Fruit fly (Drosophila melanogaster) whole organism, embryonic: ENCODE measurements around the gene neb.

Source experiments
- Asciz ChIP-seq: fragments of 200-800 bp; sonication (Bioruptor generic); optimal IDR thresholded peaks from 2 replicates; lab custom pipeline; 2017; ENCODE audit warnings: missing biosample characterization, mild to moderate bottlenecking, missing genetic modification characterization, missing genetic modification reagents
- Bgb ChIP-seq: fragments of 200-800 bp; sonication (Bioruptor generic); IDR thresholded peaks from 2 replicates; pipeline ENCODE4 v1.3.6; 2022; ENCODE audit warnings: missing biosample characterization, missing genetic modification characterization; ENCODE audit not compliant: partially characterized antibody
- Bteb2 ChIP-seq: fragments of 200-800 bp; sonication (Bioruptor generic); optimal IDR thresholded peaks from 2 replicates; lab custom pipeline; 2016; ENCODE audit warnings: missing biosample characterization, missing genetic modification characterization
- CG1024 ChIP-seq: fragments of 200-800 bp; sonication (Bioruptor generic); IDR thresholded peaks from 2 replicates; pipeline ENCODE4 v1.3.6; 2022; ENCODE audit warnings: missing biosample characterization, missing genetic modification characterization
- CG10267 ChIP-seq: fragments of 200-800 bp; sonication (Bioruptor generic); optimal IDR thresholded peaks from 2 replicates; lab custom pipeline; 2018; ENCODE audit warnings: missing biosample characterization, mild to moderate bottlenecking, missing genetic modification characterization, moderate library complexity
- CG11085 ChIP-seq: fragments of 200-800 bp; sonication (Bioruptor generic); IDR thresholded peaks from 2 replicates; pipeline ENCODE4 v1.3.6; 2022; ENCODE audit warnings: missing biosample characterization, missing genetic modification characterization
- CG11504 ChIP-seq: fragments of 200-800 bp; sonication (Bioruptor generic); optimal IDR thresholded peaks from 3 replicates; lab custom pipeline; 2019; ENCODE audit warnings: missing biosample characterization, mild to moderate bottlenecking, missing genetic modification characterization, moderate library complexity
- CG12155 ChIP-seq: fragments of 200-800 bp; sonication (Bioruptor generic); optimal IDR thresholded peaks from 3 replicates; lab custom pipeline; 2016; ENCODE audit warnings: missing biosample characterization, missing genetic modification characterization
- CG12769 ChIP-seq: fragments of 200-800 bp; sonication (Bioruptor generic); optimal IDR thresholded peaks from 2 replicates; lab custom pipeline; 2019; ENCODE audit warnings: missing biosample characterization, mild to moderate bottlenecking, missing genetic modification characterization, moderate library complexity
- CG13424 ChIP-seq: fragments of 200-800 bp; sonication (Bioruptor generic); optimal IDR thresholded peaks from 2 replicates; lab custom pipeline; 2019; ENCODE audit warnings: missing biosample characterization, mild to moderate bottlenecking, missing genetic modification characterization, moderate library complexity
- CG14014 ChIP-seq: fragments of 200-800 bp; sonication (Bioruptor generic); IDR thresholded peaks from 2 replicates; pipeline ENCODE4 v1.3.6; 2022; ENCODE audit warnings: missing biosample characterization, missing genetic modification characterization
- CG1529 ChIP-seq: fragments of 200-800 bp; sonication (Bioruptor generic); optimal IDR thresholded peaks from 3 replicates; lab custom pipeline; 2018; ENCODE audit warnings: missing biosample characterization, missing genetic modification characterization
- CG15479 ChIP-seq: fragments of 200-800 bp; sonication (Bioruptor generic); optimal IDR thresholded peaks from 3 replicates; lab custom pipeline; 2019; ENCODE audit warnings: missing biosample characterization, mild to moderate bottlenecking, missing genetic modification characterization, moderate library complexity
- CG15514 ChIP-seq: fragments of 200-800 bp; sonication (Bioruptor generic); optimal IDR thresholded peaks from 3 replicates; lab custom pipeline; 2017; ENCODE audit warnings: missing biosample characterization, missing genetic modification characterization, mild to moderate bottlenecking, moderate library complexity, missing genetic modification reagents
- CG17359 ChIP-seq: fragments of 200-800 bp; sonication (Bioruptor generic); optimal IDR thresholded peaks from 3 replicates; lab custom pipeline; 2018; ENCODE audit warnings: missing biosample characterization, mild to moderate bottlenecking, missing genetic modification characterization, moderate library complexity
- CG17361 ChIP-seq: fragments of 200-800 bp; sonication (Bioruptor generic); IDR thresholded peaks from 3 replicates; pipeline ENCODE4 v1.3.6; 2022; ENCODE audit warnings: missing biosample characterization, missing genetic modification characterization
- CG30020 ChIP-seq: fragments of 200-800 bp; optimal IDR thresholded peaks from 2 replicates; lab custom pipeline; 2019; ENCODE audit warnings: missing biosample characterization, mild to moderate bottlenecking, missing genetic modification characterization, moderate library complexity
- CG3163 ChIP-seq: fragments of 200-800 bp; sonication (Bioruptor generic); optimal IDR thresholded peaks from 3 replicates; lab custom pipeline; 2016; ENCODE audit warnings: missing biosample characterization, missing genetic modification characterization
- CG4360 ChIP-seq: fragments of 200-800 bp; sonication (Bioruptor generic); IDR thresholded peaks from 2 replicates; pipeline ENCODE4 v1.3.6; 2022; ENCODE audit warnings: missing biosample characterization, missing genetic modification characterization
- CG7839 ChIP-seq: fragments of 200-800 bp; sonication (Bioruptor generic); optimal IDR thresholded peaks from 3 replicates; lab custom pipeline; 2018; ENCODE audit warnings: missing biosample characterization, mild to moderate bottlenecking, missing genetic modification characterization, moderate library complexity
- Dbx ChIP-seq: fragments of 200-800 bp; sonication (Bioruptor generic); IDR thresholded peaks from 3 replicates; pipeline ENCODE4 v1.3.6; 2022; ENCODE audit warnings: missing biosample characterization, missing genetic modification characterization
- Dek ChIP-seq: fragments of 200-800 bp; sonication (Bioruptor generic); optimal IDR thresholded peaks from 3 replicates; lab custom pipeline; 2019; ENCODE audit warnings: missing biosample characterization, mild to moderate bottlenecking, missing genetic modification characterization, moderate library complexity
- Elba2 ChIP-seq: fragments of 200-800 bp; sonication (Bioruptor generic); optimal IDR thresholded peaks from 3 replicates; lab custom pipeline; 2016; ENCODE audit warnings: missing biosample characterization, missing genetic modification characterization
- Hmx ChIP-seq: fragments of 200-800 bp; sonication (Bioruptor generic); optimal IDR thresholded peaks from 2 replicates; lab custom pipeline; 2016; ENCODE audit warnings: missing biosample characterization, missing genetic modification characterization
- Hr51 ChIP-seq, 2 experiments: fragments of 200-800 bp; sonication (Bioruptor generic); optimal IDR thresholded peaks; 2 replicates in 1 of 2; 3 replicates in 1 of 2; lab custom pipeline; 2016 to 2018; ENCODE audit warnings: missing biosample characterization in 2 of 2, missing genetic modification characterization in 2 of 2, mild to moderate bottlenecking in 1 of 2, moderate library complexity in 1 of 2
- MBD-R2 ChIP-seq: fragments of 200-800 bp; sonication (Bioruptor generic); IDR thresholded peaks from 2 replicates; pipeline ENCODE4 v1.3.6; 2022; ENCODE audit warnings: missing biosample characterization, missing genetic modification characterization
- Myb ChIP-seq: fragments of 200-800 bp; sonication (Bioruptor generic); optimal IDR thresholded peaks from 2 replicates; lab custom pipeline; 2016; ENCODE audit warnings: missing biosample characterization, missing genetic modification characterization
- NC2β ChIP-seq: fragments of 200-800 bp; sonication (Bioruptor generic); optimal IDR thresholded peaks from 2 replicates; lab custom pipeline; 2016; ENCODE audit warnings: missing biosample characterization, missing genetic modification characterization
- NFAT ChIP-seq: fragments of 200-800 bp; sonication (Bioruptor generic); IDR thresholded peaks from 2 replicates; pipeline ENCODE4 v1.3.6; 2022; ENCODE audit warnings: missing biosample characterization, missing genetic modification characterization
- Optix ChIP-seq: fragments of 200-800 bp; sonication (Bioruptor generic); IDR thresholded peaks from 3 replicates; pipeline ENCODE4 v1.3.6; 2022; ENCODE audit warnings: missing biosample characterization, missing genetic modification characterization
- bab2 ChIP-seq: fragments of 200-800 bp; sonication (Bioruptor generic); optimal IDR thresholded peaks from 2 replicates; lab custom pipeline; 2016; ENCODE audit warnings: missing biosample characterization, missing genetic modification characterization
- chif ChIP-seq, 2 experiments: fragments of 200-800 bp; sonication (Bioruptor generic); optimal IDR thresholded peaks; 3 replicates each; lab custom pipeline; 2016; ENCODE audit warnings: missing biosample characterization in 2 of 2, missing genetic modification characterization in 2 of 2
- dan ChIP-seq: fragments of 200-800 bp; sonication (Bioruptor generic); IDR thresholded peaks from 2 replicates; pipeline ENCODE4 v1.3.6; 2022; ENCODE audit warnings: missing biosample characterization, missing genetic modification characterization
- disco-r ChIP-seq: fragments of 200-800 bp; sonication (Bioruptor generic); optimal IDR thresholded peaks from 2 replicates; lab custom pipeline; 2016; ENCODE audit warnings: missing biosample characterization, missing genetic modification characterization
- fd64A ChIP-seq: fragments of 200-800 bp; sonication (Bioruptor generic); optimal IDR thresholded peaks from 3 replicates; lab custom pipeline; 2018; ENCODE audit warnings: missing biosample characterization, mild to moderate bottlenecking, missing genetic modification characterization
- ftz-f1 ChIP-seq: fragments of 200-800 bp; sonication (Bioruptor generic); optimal IDR thresholded peaks from 2 replicates; lab custom pipeline; 2016; ENCODE audit warnings: missing biosample characterization, missing genetic modification characterization
- gt ChIP-seq: fragments of 200-800 bp; sonication (Bioruptor generic); IDR thresholded peaks from 2 replicates; pipeline ENCODE4 v1.3.6; 2022; ENCODE audit warnings: missing biosample characterization, missing genetic modification characterization
- hbn ChIP-seq: fragments of 200-800 bp; sonication (Bioruptor generic); IDR thresholded peaks from 2 replicates; pipeline ENCODE4 v1.3.6; 2022; ENCODE audit warnings: missing biosample characterization, missing genetic modification characterization; ENCODE audit not compliant: partially characterized antibody
- hkb ChIP-seq, 2 experiments: fragments of 200-800 bp in 1 of 2; fragments of >200 bp in 1 of 2; sonication (Bioruptor generic) in 1 of 2; IDR thresholded peaks in 1 of 2; optimal IDR thresholded peaks in 1 of 2; 2 replicates each; pipeline versions ENCODE4 v1.3.6 to Lab custom; 2017 to 2022; ENCODE audit warnings: missing biosample characterization in 1 of 2, missing genetic modification characterization in 1 of 2
- lmd ChIP-seq: fragments of 200-800 bp; sonication (Bioruptor generic); IDR thresholded peaks from 2 replicates; pipeline ENCODE4 v1.3.6; 2022; ENCODE audit warnings: missing biosample characterization, missing genetic modification characterization
- pan ChIP-seq, 4 experiments: fragments of >200 bp in 3 of 4; fragments of 200-800 bp in 1 of 4; sonication (Bioruptor generic) in 1 of 4; optimal IDR thresholded peaks in 3 of 4; IDR thresholded peaks in 1 of 4; 2 replicates each; pipeline versions ENCODE4 v1.3.6 to Lab custom; 2017 to 2022; ENCODE audit warnings: missing biosample characterization in 2 of 4, missing genetic modification characterization in 2 of 4, mixed read lengths in 1 of 4
- pzg ChIP-seq: fragments of 200-800 bp; sonication (Bioruptor generic); optimal IDR thresholded peaks from 3 replicates; lab custom pipeline; 2018; ENCODE audit warnings: missing biosample characterization, mild to moderate bottlenecking, missing genetic modification characterization, moderate library complexity
- shn ChIP-seq: fragments of 200-800 bp; sonication (Bioruptor generic); optimal IDR thresholded peaks from 3 replicates; lab custom pipeline; 2016; ENCODE audit warnings: missing biosample characterization, missing genetic modification characterization
- sqz ChIP-seq: fragments of 200-800 bp; sonication (Bioruptor generic); optimal IDR thresholded peaks from 3 replicates; lab custom pipeline; 2018; ENCODE audit warnings: missing biosample characterization, mild to moderate bottlenecking, missing genetic modification characterization
- tgo ChIP-seq: fragments of 200-800 bp; sonication (Bioruptor generic); IDR thresholded peaks from 3 replicates; pipeline ENCODE4 v1.3.6; 2022; ENCODE audit warnings: missing biosample characterization, missing genetic modification characterization
- vfl ChIP-seq: fragments of 200-800 bp; sonication (Bioruptor generic); optimal IDR thresholded peaks from 2 replicates; lab custom pipeline; 2016; ENCODE audit warnings: missing biosample characterization, missing genetic modification characterization
- zen2 ChIP-seq: fragments of 200-800 bp; sonication (Bioruptor generic); IDR thresholded peaks from 3 replicates; pipeline ENCODE4 v1.3.6; 2022; ENCODE audit warnings: missing biosample characterization, missing genetic modification characterization; ENCODE audit not compliant: partially characterized antibody

neb gene

dm6 chr2L:20084785-20085555, 9.4 kb downstream of the neb start, which contains the start of gene fok (continued):
- peak; percentile 83 for TF ChIP-seq ftz-f1
- peak; percentile 94 for TF ChIP-seq Hmx
- TF ChIP-seq CG3163 (GFP tag; lab: Kevin White, UChicago): peak; percentile 80
- TF ChIP-seq Asciz: peak; percentile 96
- peak; percentile 93 for TF ChIP-seq shn (GFP tag; lab: Kevin White, UChicago)
- peak; percentile 97 for TF ChIP-seq CG13424 (tag; lab: Kevin White, UChicago)
- TF ChIP-seq CG15514: peak; percentile 92
- no peak for TF ChIP-seq Elba2 (GFP tag; lab: Kevin White, UChicago)
- TF ChIP-seq Dek (tag; lab: Kevin White, UChicago): peak; percentile 96
- TF ChIP-seq CG17361 (GFP tag; lab: Robert Waterston, UW): peak; percentile 96
- peak; percentile 79 for TF ChIP-seq CG11085 (GFP tag; lab: Robert Waterston, UW)
- peak; percentile 96 for TF ChIP-seq CG1529 (GFP tag; lab: Kevin White, UChicago)
- TF ChIP-seq NFAT: peak; percentile 82
- TF ChIP-seq fd64A (GFP tag; lab: Kevin White, UChicago): peak; percentile 94
- peak; percentile 94 for TF ChIP-seq bab2 (GFP tag; lab: Kevin White, UChicago)
- TF ChIP-seq NC2β (GFP tag; lab: Kevin White, UChicago): peak; percentile 95
- peak; percentile 74 for TF ChIP-seq gt (GFP tag; lab: Robert Waterston, UW)
- TF ChIP-seq Hr51 (GFP tag; optimal IDR thresholded peaks at IDR 0.05; lab: Kevin White, UChicago): peak; percentile 94 to 97
- peak; percentile 93 for TF ChIP-seq CG10267 (tag; lab: Kevin White, UChicago)
- TF ChIP-seq Myb (GFP tag; lab: Kevin White, UChicago): peak; percentile 81
- 0 out of 2 replicates have a peak, but pooled peaks have one; percentile 41 for TF ChIP-seq CG1024 (GFP tag; lab: Robert Waterston, UW)
- peak; percentile 96 for TF ChIP-seq Dbx (GFP tag; lab: Robert Waterston, UW)
- TF ChIP-seq chif (GFP tag; optimal IDR thresholded peaks at IDR 0.05; lab: Kevin White, UChicago): peak; percentile 94 to 96
- TF ChIP-seq sqz (GFP tag; lab: Kevin White, UChicago): peak; percentile 96
- peak; percentile 98 for TF ChIP-seq CG7839 (tag; lab: Kevin White, UChicago)
- peak; percentile 66 for TF ChIP-seq Bgb
- TF ChIP-seq MBD-R2 (GFP tag; lab: Robert Waterston, UW): peak; percentile 89
- peak; percentile 61 for TF ChIP-seq CG15479 (GFP tag; lab: Kevin White, UChicago)
- peak; percentile 94 for TF ChIP-seq CG12155 (GFP tag; lab: Kevin White, UChicago)
- TF ChIP-seq CG14014: peak; percentile 94
- peak; percentile 49; the same call in 1 of the 2 replicates for TF ChIP-seq CG4360 (GFP tag; lab: Robert Waterston, UW)
- peak; percentile 95 for TF ChIP-seq Bteb2 (GFP tag; lab: Kevin White, UChicago)
- TF ChIP-seq pan (optimal IDR thresholded peaks at IDR 0.05; lab: Kevin White, UChicago): no peak
- peak in 1 of 2 experiments; percentile 94 for TF ChIP-seq pan (GFP tag; optimal IDR thresholded peaks at IDR 0.05 in 1 of 2, IDR thresholded peaks at IDR 0.05 in 1 of 2)
- peak; percentile 93 for TF ChIP-seq vfl (GFP tag; lab: Kevin White, UChicago)
- peak; percentile 23 for TF ChIP-seq pzg
- TF ChIP-seq CG11504: peak; percentile 97
- peak; percentile 96 for TF ChIP-seq CG17359 (tag; lab: Kevin White, UChicago)
- TF ChIP-seq zen2 (GFP tag; lab: Robert Waterston, UW): 0 out of 3 replicates have a peak, but pooled peaks have one; percentile 7
- peak; percentile 81 for TF ChIP-seq CG30020 (tag; lab: Kevin White, UChicago)
- peak; percentile 68 for TF ChIP-seq dan (GFP tag; lab: Robert Waterston, UW)
- peak; percentile 95 for TF ChIP-seq CG12769
- TF ChIP-seq tgo: peak; percentile 97
- peak; percentile 92 for TF ChIP-seq disco-r (GFP tag; lab: Kevin White, UChicago)
- TF ChIP-seq hbn (GFP tag; lab: Robert Waterston, UW): no peak
- TF ChIP-seq lmd (GFP tag; lab: Robert Waterston, UW): peak; percentile 97
- TF ChIP-seq Optix (GFP tag; lab: Robert Waterston, UW): peak; percentile 88
- no peak for TF ChIP-seq hkb (optimal IDR thresholded peaks at IDR 0.05; lab: Kevin White, UChicago)
- TF ChIP-seq hkb (GFP tag; IDR thresholded peaks at IDR 0.05; lab: Robert Waterston, UW): peak; percentile 98
